Worm (Caenorhabditis elegans): Measurements from ENCODE around the gene pqn-74.

pqn-74 gene

ce11 chrIV:13370235-13370739 lies 39.1 kb upstream of the pqn-74 start, which contains the start of the genes rla-2, popl-7 and Y62E10A.24 (continued):
- TF ChIP-seq pag-3 (tag; optimal IDR thresholded peaks at IDR 0.05; ENCODE audit: borderline replicate concordance, insufficient read depth) (no peak), unc-62 (GFP tag; optimal IDR thresholded peaks at IDR 0.05) (no peak), blmp-1 (tag; optimal IDR thresholded peaks at IDR 0.05) (peak; percentile 28), ceh-82 (tag; optimal IDR thresholded peaks at IDR 0.05) (peak in 2 of 3 experiments; percentile 10 to 33), aha-1 (tag; optimal IDR thresholded peaks at IDR 0.05) (no peak), mdl-1 (tag; optimal IDR thresholded peaks at IDR 0.05) (no peak), hpl-2 (GFP tag; optimal IDR thresholded peaks at IDR 0.05) (no peak), Y116A8C.19 (tag; optimal IDR thresholded peaks at IDR 0.05; ENCODE audit: borderline replicate concordance) (no peak), vab-15 (tag; optimal IDR thresholded peaks at IDR 0.05) (no peak), nhr-12 (tag; optimal IDR thresholded peaks at IDR 0.05) (no peak), nhr-28 (tag; optimal IDR thresholded peaks at IDR 0.05) (no peak), nhr-47 (tag; optimal IDR thresholded peaks at IDR 0.05) (peak; percentile 8), fkh-4 (tag; optimal IDR thresholded peaks at IDR 0.05; ENCODE audit: borderline replicate concordance) (no peak), ceh-63 (GFP tag; optimal IDR thresholded peaks at IDR 0.05) (no peak), dsc-1 (tag; optimal IDR thresholded peaks at IDR 0.05) (no peak), C16A3.4 (tag; optimal IDR thresholded peaks at IDR 0.05) (peak; percentile 6), ets-5 (GFP tag; IDR thresholded peaks at IDR 0.05) (no peak), ces-1 (GFP tag; optimal IDR thresholded peaks at IDR 0.05) (no peak), efl-3 (GFP tag; optimal IDR thresholded peaks at IDR 0.05) (no peak), ama-1 (optimal IDR thresholded peaks at IDR 0.05) (no peak), unc-30 (tag; optimal IDR thresholded peaks at IDR 0.05) (no peak), nhr-90 (tag; optimal IDR thresholded peaks at IDR 0.05; ENCODE audit: poor library complexity) (no peak), grh-1 (GFP tag; IDR thresholded peaks at IDR 0.05) (no peak), mab-9 (GFP tag; IDR thresholded peaks at IDR 0.05) (no peak), lin-39 (tag; optimal IDR thresholded peaks at IDR 0.05) (no peak), snpc-4 (tag; optimal IDR thresholded peaks at IDR 0.05) (no peak), isw-1 (GFP tag; IDR thresholded peaks at IDR 0.05) (no peak), unc-86 (tag; optimal IDR thresholded peaks at IDR 0.05) (no peak), snu-23 (GFP tag; optimal IDR thresholded peaks at IDR 0.05) (peak; percentile 35), sup-37 (GFP tag; optimal IDR thresholded peaks at IDR 0.05) (no peak), nhr-77 (tag; optimal IDR thresholded peaks at IDR 0.05) (no peak), alr-1 (tag; optimal IDR thresholded peaks at IDR 0.05; ENCODE audit: borderline replicate concordance) (no peak), tlp-1 (tag; optimal IDR thresholded peaks at IDR 0.05) (no peak), fkh-10 (GFP tag; optimal IDR thresholded peaks at IDR 0.05) (no peak), lsy-2 (tag; optimal IDR thresholded peaks at IDR 0.05) (peak; percentile 52 to 91), unc-130 (tag; optimal IDR thresholded peaks at IDR 0.05) (peak; percentile 14), jun-1 (tag; optimal IDR thresholded peaks at IDR 0.05) (no peak), egl-27 (tag; optimal IDR thresholded peaks at IDR 0.05) (no peak), sptf-1 (tag; optimal IDR thresholded peaks at IDR 0.05) (no peak), zip-4 (GFP tag; optimal IDR thresholded peaks at IDR 0.05) (no peak)

ce11 chrIV:13369120-13369842 lies 38.1 kb upstream of the pqn-74 start, which contains the start of gene agt-1:
Gene agt-1 (minus strand): TSS chrIV:13369412.
- TF ChIP-seq isw-1 (GFP tag; IDR thresholded peaks at IDR 0.05) = no peak
- TF ChIP-seq nhr-28 (tag; optimal IDR thresholded peaks at IDR 0.05) = no peak
- peak in 1 of 2 experiments; percentile 19 for TF ChIP-seq lsy-2 (tag; optimal IDR thresholded peaks at IDR 0.05)
- no peak for TF ChIP-seq efl-3 (GFP tag; optimal IDR thresholded peaks at IDR 0.05)
- no peak for TF ChIP-seq unc-130 (tag; optimal IDR thresholded peaks at IDR 0.05)
- TF ChIP-seq fkh-4 (tag; optimal IDR thresholded peaks at IDR 0.05; ENCODE audit: borderline replicate concordance) = no peak
- TF ChIP-seq egl-13 (tag; optimal IDR thresholded peaks at IDR 0.05) = no peak
- no peak for TF ChIP-seq dsc-1 (tag; optimal IDR thresholded peaks at IDR 0.05)
- no peak for TF ChIP-seq elt-2 (tag; optimal IDR thresholded peaks at IDR 0.05)
- no peak for TF ChIP-seq nhr-237 (tag; optimal IDR thresholded peaks at IDR 0.05)
- no peak for TF ChIP-seq pag-3 (tag; optimal IDR thresholded peaks at IDR 0.05; ENCODE audit: borderline replicate concordance, insufficient read depth)
- TF ChIP-seq vab-15 (tag; optimal IDR thresholded peaks at IDR 0.05) = no peak
- TF ChIP-seq efl-1 (optimal IDR thresholded peaks at IDR 0.05) = no peak
- TF ChIP-seq efl-1 (GFP tag; optimal IDR thresholded peaks at IDR 0.05 in 1 of 2) = peak in 1 of 2 experiments; percentile 87
- no peak for TF ChIP-seq dpl-1 (GFP tag; optimal IDR thresholded peaks at IDR 0.05)
- TF ChIP-seq xbp-1 (tag; optimal IDR thresholded peaks at IDR 0.05) = no peak
- TF ChIP-seq ceh-63 (GFP tag; optimal IDR thresholded peaks at IDR 0.05) = no peak

All from whole organism, L1 larva.